Fruit fly (Drosophila melanogaster) whole organism, wandering third instar larva: ENCODE data around the gene Taf3.

ENCODE experiments used
- Dfd ChIP-seq: fragments of >200 bp; optimal IDR thresholded peaks from 2 replicates; lab custom pipeline; 2017; ENCODE audit warnings: missing biosample characterization, missing genetic modification characterization
- Hr78 ChIP-seq: fragments of >200 bp; optimal IDR thresholded peaks from 2 replicates; lab custom pipeline; 2017; ENCODE audit warnings: missing biosample characterization, missing genetic modification characterization
- Jra ChIP-seq: sonication (Bioruptor generic); optimal IDR thresholded peaks from 2 replicates; lab custom pipeline; 2016; ENCODE audit warnings: missing biosample characterization, missing genetic modification characterization
- Mio ChIP-seq: sonication (Bioruptor generic); optimal IDR thresholded peaks from 2 replicates; lab custom pipeline; 2016; ENCODE audit warnings: missing biosample characterization, missing genetic modification characterization
- N ChIP-seq: fragments of >200 bp; optimal IDR thresholded peaks from 2 replicates; lab custom pipeline; 2018; ENCODE audit warnings: missing biosample characterization, missing external identifiers, missing genetic modification characterization
- OdsH ChIP-seq: fragments of 200-800 bp; sonication (Bioruptor generic); optimal IDR thresholded peaks from 2 replicates; lab custom pipeline; 2016; ENCODE audit warnings: missing biosample characterization, mild to moderate bottlenecking, missing genetic modification characterization
- dsf ChIP-seq: sonication (Bioruptor generic); optimal IDR thresholded peaks from 2 replicates; lab custom pipeline; 2016; ENCODE audit warnings: missing biosample characterization, missing genetic modification characterization, borderline replicate concordance
- ey ChIP-seq: fragments of 200-800 bp; sonication (Bioruptor generic); optimal IDR thresholded peaks from 2 replicates; lab custom pipeline; 2016; ENCODE audit warnings: missing biosample characterization, missing genetic modification characterization
- h ChIP-seq: fragments of 200-800 bp; sonication (Bioruptor generic); optimal IDR thresholded peaks from 3 replicates; lab custom pipeline; 2016; ENCODE audit warnings: missing biosample characterization, mild to moderate bottlenecking, missing genetic modification characterization
- psq ChIP-seq: fragments of 200-800 bp; sonication (Bioruptor generic); optimal IDR thresholded peaks from 3 replicates; lab custom pipeline; 2017; ENCODE audit warnings: missing biosample characterization, mild to moderate bottlenecking, missing genetic modification characterization, moderate library complexity

DNA sequence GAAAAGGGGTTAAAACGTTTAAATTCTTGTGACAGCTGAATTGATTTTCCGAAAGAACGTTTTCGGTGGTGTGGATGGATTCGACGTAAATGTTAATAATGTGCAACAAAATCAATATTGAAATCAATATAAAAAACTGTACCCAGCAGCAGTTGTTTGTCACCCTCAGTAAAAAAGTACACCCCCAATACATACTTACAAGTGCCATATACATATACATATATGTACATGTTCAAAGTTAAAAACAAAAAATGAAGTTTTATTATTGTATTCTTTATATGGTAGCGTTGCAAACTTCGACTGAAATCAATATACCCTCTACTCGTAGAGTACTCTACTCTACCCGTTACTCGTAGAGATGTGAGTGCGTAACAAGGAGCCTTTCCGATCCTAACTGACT, 20.9 kb upstream of the Taf3 start:
- TF ChIP-seq h (GFP tag; lab: Kevin White, UChicago), result no peak
- TF ChIP-seq Dfd, result no peak
- no peak for TF ChIP-seq OdsH (GFP tag; lab: Kevin White, UChicago)
- TF ChIP-seq Jra, result no peak
- TF ChIP-seq dsf (GFP tag; lab: Kevin White, UChicago), result no peak
- TF ChIP-seq psq, result no peak
- TF ChIP-seq Mio (GFP tag; lab: Kevin White, UChicago), result no peak
- TF ChIP-seq ey (GFP tag; lab: Kevin White, UChicago), result no peak
- TF ChIP-seq Hr78 (GFP tag; lab: Kevin White, UChicago), result no peak
- no peak for TF ChIP-seq N (GFP tag; lab: Kevin White, UChicago)
